In genomic region chr2L:2878188-2878587, dm6 we compare ENCODE assay signal across 5 fruit fly cellular contexts.
TF ChIP-seq lines count a peak whose summit lies in the region.

Gene Prx6a, minus strand, starts transcription at chr2L:2878232.
Gene Sbat, plus strand, starts transcription at chr2L:2878344.

- peak; percentile 17 for TF ChIP-seq CTCF in whole organism, embryonic (GFP tag; optimal IDR thresholded peaks at IDR 0.05; lab: Kevin White, UChicago)

TF ChIP-seq in whole organism, adult, 20 proteins besides CTCF, POLR2A, EP300 and RAD21 (continues in another document):
- TF ChIP-seq CG33017 (tag; optimal IDR thresholded peaks at IDR 0.05; lab: Kevin White, UChicago) (peak; percentile 80), cnc (optimal IDR thresholded peaks at IDR 0.05; lab: Kevin White, UChicago) (no peak), toe (GFP tag; optimal IDR thresholded peaks at IDR 0.05; lab: Kevin White, UChicago) (peak; percentile 90), Crg-1 (GFP tag; optimal IDR thresholded peaks at IDR 0.05; lab: Kevin White, UChicago) (peak; percentile 65), CG7045 (GFP tag; optimal IDR thresholded peaks at IDR 0.05; lab: Kevin White, UChicago) (peak; percentile 69), kay (GFP tag; lab: Kevin White, UChicago; ENCODE audit: borderline replicate concordance) (peak; percentile 37), tj (GFP tag; optimal IDR thresholded peaks at IDR 0.05; lab: Kevin White, UChicago) (peak; percentile 48), ovo (GFP tag; optimal IDR thresholded peaks at IDR 0.05; lab: Kevin White, UChicago) (peak; percentile 50), bab1 (GFP tag; optimal IDR thresholded peaks at IDR 0.05; lab: Kevin White, UChicago) (peak; percentile 89), Mnt (GFP tag; optimal IDR thresholded peaks at IDR 0.05; lab: Kevin White, UChicago) (peak; percentile 77), CG7101 (tag; optimal IDR thresholded peaks at IDR 0.05; lab: Kevin White, UChicago) (peak; percentile 81), pad (GFP tag; optimal IDR thresholded peaks at IDR 0.05; lab: Kevin White, UChicago) (peak; percentile 62), CG5204 (GFP tag; optimal IDR thresholded peaks at IDR 0.05; lab: Kevin White, UChicago) (no peak), cic (GFP tag; optimal IDR thresholded peaks at IDR 0.05; lab: Kevin White, UChicago) (peak; percentile 5), CG1620 (GFP tag; optimal IDR thresholded peaks at IDR 0.05; lab: Kevin White, UChicago) (peak; percentile 76), CG11617 (GFP tag; optimal IDR thresholded peaks at IDR 0.05; lab: Kevin White, UChicago) (peak; percentile 68), CG12768 (GFP tag; optimal IDR thresholded peaks at IDR 0.05; lab: Kevin White, UChicago) (peak; percentile 77), Hr96 (GFP tag; optimal IDR thresholded peaks at IDR 0.05; lab: Kevin White, UChicago) (peak; percentile 89)

TF ChIP-seq in whole organism, embryonic, 481 proteins besides CTCF, POLR2A, EP300 and RAD21 (continues in another document):
- TF ChIP-seq wdn (GFP tag; IDR thresholded peaks at IDR 0.05; lab: Robert Waterston, UW) (peak; percentile 34; the same call in 1 of the 2 replicates), stwl (tag; optimal IDR thresholded peaks at IDR 0.05; lab: Kevin White, UChicago) (peak; percentile 66), Myb (GFP tag; optimal IDR thresholded peaks at IDR 0.05; lab: Kevin White, UChicago) (peak; percentile 71), Tbp (GFP tag; optimal IDR thresholded peaks at IDR 0.05; lab: Kevin White, UChicago) (no peak), emc (GFP tag; optimal IDR thresholded peaks at IDR 0.05; lab: Kevin White, UChicago) (peak; percentile 10), CG16779 (GFP tag; IDR thresholded peaks at IDR 0.05; lab: Robert Waterston, UW) (no peak), Lpt (GFP tag; optimal IDR thresholded peaks at IDR 0.05; lab: Kevin White, UChicago) (no peak), sens-2 (GFP tag; IDR thresholded peaks at IDR 0.05; lab: Robert Waterston, UW) (no peak), CG15479 (GFP tag; optimal IDR thresholded peaks at IDR 0.05; lab: Kevin White, UChicago) (no peak), Sin3A (optimal IDR thresholded peaks at IDR 0.05; lab: Kevin White, UChicago) (peak; percentile 92), inv (GFP tag; IDR thresholded peaks at IDR 0.05; lab: Robert Waterston, UW; ENCODE audit: partially characterized antibody) (peak; percentile 27; the same call in 1 of the 2 replicates), CG7556 (GFP tag; optimal IDR thresholded peaks at IDR 0.05; lab: Kevin White, UChicago) (peak; percentile 33), jumu (GFP tag; optimal IDR thresholded peaks at IDR 0.05; lab: Kevin White, UChicago) (peak; percentile 74), ATbp (GFP tag; optimal IDR thresholded peaks at IDR 0.05; lab: Kevin White, UChicago) (peak; percentile 4), CG3065 (GFP tag; optimal IDR thresholded peaks at IDR 0.05; lab: Kevin White, UChicago) (no peak), fu2 (GFP tag; optimal IDR thresholded peaks at IDR 0.05; lab: Kevin White, UChicago) (peak; percentile 66), nmo (GFP tag; optimal IDR thresholded peaks at IDR 0.05; lab: Kevin White, UChicago) (peak; percentile 86), Stat92E (GFP tag; optimal IDR thresholded peaks at IDR 0.05; lab: Kevin White, UChicago) (peak in 1 of 3 experiments; percentile 35)

TF ChIP-seq in whole organism, prepupa, 60 proteins besides CTCF, POLR2A, EP300 and RAD21 (continues in another document):
- TF ChIP-seq CG9139 (GFP tag; optimal IDR thresholded peaks at IDR 0.05; lab: Kevin White, UChicago) (no peak), CG11902 (GFP tag; optimal IDR thresholded peaks at IDR 0.05; lab: Kevin White, UChicago) (peak; percentile 56), vri (GFP tag; optimal IDR thresholded peaks at IDR 0.05; lab: Kevin White, UChicago) (peak; percentile 2), CG7368 (GFP tag; optimal IDR thresholded peaks at IDR 0.05; lab: Kevin White, UChicago) (peak; percentile 53), salr (GFP tag; optimal IDR thresholded peaks at IDR 0.05; lab: Kevin White, UChicago) (peak in 1 of 2 experiments; percentile 42), Hr4 (GFP tag; optimal IDR thresholded peaks at IDR 0.05; lab: Kevin White, UChicago) (peak; percentile 70), CG6276 (GFP tag; optimal IDR thresholded peaks at IDR 0.05; lab: Kevin White, UChicago) (no peak), esn (GFP tag; optimal IDR thresholded peaks at IDR 0.05; lab: Kevin White, UChicago) (peak; percentile 72), CG11762 (GFP tag; optimal IDR thresholded peaks at IDR 0.05; lab: Kevin White, UChicago; ENCODE audit: insufficient read depth) (no peak), CG8119 (GFP tag; IDR thresholded peaks at IDR 0.05; lab: Robert Waterston, UW) (no peak), Eip93F (GFP tag; optimal IDR thresholded peaks at IDR 0.05; lab: Kevin White, UChicago) (no peak), ss (GFP tag; optimal IDR thresholded peaks at IDR 0.05; lab: Kevin White, UChicago) (peak in 1 of 2 experiments; percentile 70), svp (GFP tag; lab: Kevin White, UChicago) (peak; percentile 73), CG6808 (GFP tag; optimal IDR thresholded peaks at IDR 0.05; lab: Kevin White, UChicago) (peak; percentile 43), CG3919 (GFP tag; optimal IDR thresholded peaks at IDR 0.05; lab: Kevin White, UChicago) (peak; percentile 55), spab (GFP tag; optimal IDR thresholded peaks at IDR 0.05; lab: Kevin White, UChicago) (no peak), Ets96B (tag; optimal IDR thresholded peaks at IDR 0.05; lab: Kevin White, UChicago) (peak; percentile 65), CG8319 (GFP tag; optimal IDR thresholded peaks at IDR 0.05; lab: Kevin White, UChicago) (peak; percentile 15), cyc (GFP tag; optimal IDR thresholded peaks at IDR 0.05; lab: Kevin White, UChicago) (peak; percentile 77)

TF ChIP-seq in whole organism, pupa, 21 proteins besides CTCF, POLR2A, EP300 and RAD21:
- peak; percentile 70 for TF ChIP-seq CG8159 (tag; optimal IDR thresholded peaks at IDR 0.05; lab: Kevin White, UChicago)
- TF ChIP-seq EcR (GFP tag; optimal IDR thresholded peaks at IDR 0.05; lab: Kevin White, UChicago), result no peak
- TF ChIP-seq CG34367 (tag; optimal IDR thresholded peaks at IDR 0.05; lab: Kevin White, UChicago), result peak; percentile 54
- peak; percentile 16 for TF ChIP-seq gl (tag; optimal IDR thresholded peaks at IDR 0.05; lab: Kevin White, UChicago)
- no peak for TF ChIP-seq CG12605 (GFP tag; IDR thresholded peaks at IDR 0.05; lab: Robert Waterston, UW)
- TF ChIP-seq Pif1A (GFP tag; optimal IDR thresholded peaks at IDR 0.05; lab: Kevin White, UChicago), result peak; percentile 48
- TF ChIP-seq Ets98B (GFP tag; IDR thresholded peaks at IDR 0.05; lab: Robert Waterston, UW), result peak; percentile 24; the same call in 1 of the 2 replicates
- TF ChIP-seq fd96Ca (GFP tag; IDR thresholded peaks at IDR 0.05; lab: Robert Waterston, UW), result peak; percentile 34; the same call in 1 of the 3 replicates
- TF ChIP-seq CG9948 (tag; optimal IDR thresholded peaks at IDR 0.05; lab: Kevin White, UChicago), result peak; percentile 51
- TF ChIP-seq CG13204 (GFP tag; optimal IDR thresholded peaks at IDR 0.05; lab: Kevin White, UChicago), result no peak
- TF ChIP-seq CG32121 (GFP tag; IDR thresholded peaks at IDR 0.05; lab: Robert Waterston, UW), result peak; percentile 60
- no peak for TF ChIP-seq rn (GFP tag; IDR thresholded peaks at IDR 0.05; lab: Robert Waterston, UW)
- TF ChIP-seq Snoo (tag; optimal IDR thresholded peaks at IDR 0.05; lab: Kevin White, UChicago), result peak; percentile 68
- no peak for TF ChIP-seq CG10348 (GFP tag; IDR thresholded peaks at IDR 0.05; lab: Robert Waterston, UW)
- TF ChIP-seq CG14655 (GFP tag; optimal IDR thresholded peaks at IDR 0.05; lab: Kevin White, UChicago), result no peak
- no peak for TF ChIP-seq Pif1B (GFP tag; optimal IDR thresholded peaks at IDR 0.05; lab: Kevin White, UChicago)
- peak; percentile 69 for TF ChIP-seq CG15710 (tag; optimal IDR thresholded peaks at IDR 0.05; lab: Kevin White, UChicago)
- peak; percentile 55 for TF ChIP-seq CG8301 (tag; optimal IDR thresholded peaks at IDR 0.05; lab: Kevin White, UChicago)
- no peak for TF ChIP-seq D1 (tag; optimal IDR thresholded peaks at IDR 0.05; lab: Kevin White, UChicago)
- TF ChIP-seq CG17806 (tag; optimal IDR thresholded peaks at IDR 0.05; lab: Kevin White, UChicago), result peak; percentile 67
- TF ChIP-seq CG4496 (GFP tag; IDR thresholded peaks at IDR 0.05; lab: Robert Waterston, UW), result peak; percentile 13; the same call in 1 of the 3 replicates

TF ChIP-seq in whole organism, wandering third instar larva, 38 proteins besides CTCF, POLR2A, EP300 and RAD21 (continues in another document):
- TF ChIP-seq dmrt93B (GFP tag; optimal IDR thresholded peaks at IDR 0.05; lab: Kevin White, UChicago) (peak; percentile 59), Sp1 (GFP tag; optimal IDR thresholded peaks at IDR 0.05; lab: Kevin White, UChicago) (peak; percentile 76), fru (GFP tag; optimal IDR thresholded peaks at IDR 0.05; lab: Kevin White, UChicago) (peak; percentile 77), Vsx2 (GFP tag; optimal IDR thresholded peaks at IDR 0.05; lab: Kevin White, UChicago; ENCODE audit: partially characterized antibody) (no peak), br (GFP tag; optimal IDR thresholded peaks at IDR 0.05; lab: Kevin White, UChicago) (peak; percentile 70), foxo (GFP tag; optimal IDR thresholded peaks at IDR 0.05; lab: Kevin White, UChicago) (peak in 1 of 2 experiments; percentile 73), HLH106 (tag; optimal IDR thresholded peaks at IDR 0.05; lab: Kevin White, UChicago) (peak; percentile 90), Myc (optimal IDR thresholded peaks at IDR 0.05; lab: Kevin White, UChicago) (peak; percentile 4), jim (GFP tag; optimal IDR thresholded peaks at IDR 0.05; lab: Kevin White, UChicago) (no peak), Dfd (GFP tag; optimal IDR thresholded peaks at IDR 0.05; lab: Kevin White, UChicago) (no peak), Mio (GFP tag; optimal IDR thresholded peaks at IDR 0.05; lab: Kevin White, UChicago) (no peak), sv (GFP tag; optimal IDR thresholded peaks at IDR 0.05; lab: Kevin White, UChicago) (no peak), brk (GFP tag; optimal IDR thresholded peaks at IDR 0.05; lab: Kevin White, UChicago) (no peak), Hnf4 (GFP tag; optimal IDR thresholded peaks at IDR 0.05; lab: Kevin White, UChicago) (peak; percentile 70), ey (GFP tag; optimal IDR thresholded peaks at IDR 0.05; lab: Kevin White, UChicago) (peak; percentile 74), rgr (GFP tag; optimal IDR thresholded peaks at IDR 0.05; lab: Kevin White, UChicago) (peak; percentile 79), Hr78 (GFP tag; optimal IDR thresholded peaks at IDR 0.05; lab: Kevin White, UChicago) (no peak), woc (GFP tag; optimal IDR thresholded peaks at IDR 0.05; lab: Kevin White, UChicago) (peak; percentile 86), Abd-B (GFP tag; optimal IDR thresholded peaks at IDR 0.05; lab: Kevin White, UChicago) (no peak), CrebA (GFP tag; optimal IDR thresholded peaks at IDR 0.05; lab: Kevin White, UChicago; ENCODE audit: borderline replicate concordance) (no peak), N (GFP tag; optimal IDR thresholded peaks at IDR 0.05; lab: Kevin White, UChicago) (no peak), OdsH (GFP tag; optimal IDR thresholded peaks at IDR 0.05; lab: Kevin White, UChicago) (peak; percentile 50), CG9705 (GFP tag; optimal IDR thresholded peaks at IDR 0.05; lab: Kevin White, UChicago) (peak; percentile 83), lola (GFP tag; optimal IDR thresholded peaks at IDR 0.05; lab: Kevin White, UChicago) (no peak)
